Worm (Caenorhabditis elegans) whole organism, L4 larva: ENCODE results near the gene K08H2.10.

Experiments
- fos-1 ChIP-seq: fragments of 150-350 bp; optimal IDR thresholded peaks from 2 replicates; lab custom pipeline; 2014; ENCODE audit warnings: missing biosample characterization, missing genetic modification characterization
- lin-15B ChIP-seq: fragments of 150-350 bp; sonication (generic microtip); optimal IDR thresholded peaks from 3 replicates; lab custom pipeline; 2014; ENCODE audit warnings: missing biosample characterization, missing genetic modification characterization
- tag-97 ChIP-seq: fragments of 200-800 bp; sonication (Bioruptor generic); IDR thresholded peaks from 2 replicates; pipeline ENCODE4 v1.3.6; 2022; ENCODE audit warnings: missing genetic modification characterization, missing compliant biosample characterization
- unc-62 ChIP-seq, 3 experiments: fragments of 150-350 bp in 1 of 3; sonication (generic microtip); optimal IDR thresholded peaks in 2 of 3; peaks in 1 of 3; 1 replicate in 1 of 3; 2 replicates in 2 of 3; lab custom pipeline; 2014 to 2017; ENCODE audit warnings: missing biosample characterization in 3 of 3, missing genetic modification characterization in 3 of 3, missing genetic modification reagents in 3 of 3, missing genotype in 1 of 3

DNA sequence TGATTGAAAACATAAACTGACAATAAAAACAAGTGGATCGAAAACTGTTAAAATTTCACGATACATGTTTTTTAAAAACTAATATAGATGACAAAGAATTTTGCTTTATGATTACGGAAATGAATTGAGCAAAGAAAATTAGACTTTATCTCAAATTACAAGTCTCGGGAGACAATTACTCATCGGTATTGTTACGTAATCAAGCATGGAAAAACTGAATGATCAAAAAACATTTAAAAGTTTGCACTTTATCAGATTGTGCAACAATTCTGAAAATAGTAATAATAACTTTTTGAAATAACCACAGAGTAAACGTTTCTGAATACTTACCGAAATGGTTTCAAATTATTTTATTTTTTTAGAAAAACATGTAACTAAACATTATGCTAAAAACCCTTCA is 48.2 kb downstream of the K08H2.10 start, which contains the start of gene srd-43:
- TF ChIP-seq tag-97 (no peak), fos-1 (tag; lab: Kevin White, UChicago) (no peak), lin-15B (tag; lab: Kevin White, UChicago) (no peak), unc-62 (GFP tag; optimal IDR thresholded peaks at IDR 0.05 in 1 of 2; lab: Kevin White, UChicago) (no peak), unc-62 (tag; optimal IDR thresholded peaks at IDR 0.05; lab: Kevin White, UChicago) (no peak)
